Fruit fly (Drosophila melanogaster) whole organism, wandering third instar larva: ENCODE data around the gene CG4914.

Experiments used
- Hr78 ChIP-seq: fragments of >200 bp; optimal IDR thresholded peaks from 2 replicates; lab custom pipeline; 2017; ENCODE audit warnings: missing biosample characterization, missing genetic modification characterization
- Myc ChIP-seq: fragments of >200 bp; optimal IDR thresholded peaks from 2 replicates; lab custom pipeline; 2017
- OdsH ChIP-seq: fragments of 200-800 bp; sonication (Bioruptor generic); optimal IDR thresholded peaks from 2 replicates; lab custom pipeline; 2016; ENCODE audit warnings: missing biosample characterization, mild to moderate bottlenecking, missing genetic modification characterization
- Rel ChIP-seq, 2 experiments: fragments of 200-800 bp; sonication (Bioruptor generic) in 1 of 2; optimal IDR thresholded peaks; 2 replicates in 1 of 2; 3 replicates in 1 of 2; lab custom pipeline; 2016 to 2019; ENCODE audit warnings: mild to moderate bottlenecking in 2 of 2, missing biosample characterization in 2 of 2, missing genetic modification characterization in 2 of 2, moderate library complexity in 1 of 2
- br ChIP-seq: fragments of 200-800 bp; sonication (Bioruptor generic); optimal IDR thresholded peaks from 2 replicates; lab custom pipeline; 2016; ENCODE audit warnings: missing biosample characterization, missing genetic modification characterization
- dsf ChIP-seq: sonication (Bioruptor generic); optimal IDR thresholded peaks from 2 replicates; lab custom pipeline; 2016; ENCODE audit warnings: missing biosample characterization, missing genetic modification characterization, borderline replicate concordance
- h ChIP-seq: fragments of 200-800 bp; sonication (Bioruptor generic); optimal IDR thresholded peaks from 3 replicates; lab custom pipeline; 2016; ENCODE audit warnings: missing biosample characterization, mild to moderate bottlenecking, missing genetic modification characterization
- jim ChIP-seq: fragments of 175-275, 200-325 bp; sonication (Bioruptor generic); optimal IDR thresholded peaks from 2 replicates; lab custom pipeline; 2016; ENCODE audit warnings: missing biosample characterization, mild to moderate bottlenecking, missing genetic modification characterization
- pan ChIP-seq: fragments of >200 bp; optimal IDR thresholded peaks from 2 replicates; lab custom pipeline; 2017
- sv ChIP-seq: fragments of 200-800 bp; sonication (Bioruptor generic); optimal IDR thresholded peaks from 3 replicates; lab custom pipeline; 2016; ENCODE audit warnings: missing biosample characterization, missing genetic modification characterization
- usp ChIP-seq: fragments of >200 bp; optimal IDR thresholded peaks from 2 replicates; lab custom pipeline; 2017; ENCODE audit warnings: missing biosample characterization, missing genetic modification characterization

DNA sequence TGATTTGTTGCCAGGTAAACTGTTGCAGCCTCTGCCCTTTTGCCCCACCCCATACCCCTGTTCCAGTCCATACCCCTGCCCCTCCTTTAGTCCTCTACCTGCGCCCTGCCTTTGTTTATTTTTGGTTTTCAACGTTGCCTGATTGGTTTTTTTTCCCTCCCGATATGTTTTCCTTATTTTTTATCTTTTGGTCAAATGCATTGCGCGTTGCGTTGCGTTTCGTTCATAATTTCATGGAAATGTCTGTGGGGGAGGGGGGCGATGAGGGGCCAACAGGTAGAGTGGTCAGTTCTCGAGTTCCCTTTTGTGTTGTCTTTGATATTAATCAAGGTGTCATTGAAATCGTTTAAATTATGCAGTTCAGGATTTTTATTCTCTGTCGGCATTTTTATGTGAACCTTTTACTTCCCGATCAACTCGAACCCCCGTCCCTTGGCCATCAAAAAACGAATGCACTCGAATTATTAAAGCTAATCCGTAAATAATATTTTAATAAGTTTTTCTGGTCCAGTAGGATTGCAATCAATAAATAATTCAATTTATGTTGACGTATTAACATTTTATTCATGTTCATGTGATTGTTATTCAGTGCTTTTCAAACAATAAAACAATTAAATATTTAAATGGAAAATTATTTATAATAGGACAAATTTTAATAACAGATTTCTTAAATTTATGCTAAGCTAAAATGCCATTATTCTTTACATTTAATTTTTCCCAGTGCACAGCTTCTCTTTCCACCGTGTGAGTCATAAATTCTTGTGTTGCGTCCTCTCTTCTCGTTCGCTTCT is 43.0 kb downstream of the CG4914 start:
- TF ChIP-seq usp (GFP tag; lab: Kevin White, UChicago): no peak
- TF ChIP-seq br (GFP tag; lab: Kevin White, UChicago): peak; percentile 37
- no peak for TF ChIP-seq Rel (GFP tag; optimal IDR thresholded peaks at IDR 0.05; lab: Kevin White, UChicago)
- peak; percentile 53 for TF ChIP-seq Rel (tag; optimal IDR thresholded peaks at IDR 0.05; lab: Kevin White, UChicago)
- TF ChIP-seq jim (GFP tag; lab: Kevin White, UChicago): peak; percentile 41
- no peak for TF ChIP-seq Hr78
- TF ChIP-seq h (GFP tag; lab: Kevin White, UChicago): peak; percentile 88
- peak; percentile 12 for TF ChIP-seq dsf (GFP tag; lab: Kevin White, UChicago)
- no peak for TF ChIP-seq pan
- peak; percentile 80 for TF ChIP-seq OdsH (GFP tag; lab: Kevin White, UChicago)
- no peak for TF ChIP-seq sv (GFP tag; lab: Kevin White, UChicago)
- TF ChIP-seq Myc: no peak
